Fruit fly (Drosophila melanogaster) whole organism, embryonic: ENCODE measurements around the gene ago.

Source experiments
- ATbp ChIP-seq: fragments of 200-800 bp; sonication (Bioruptor generic); optimal IDR thresholded peaks from 2 replicates; lab custom pipeline; 2017; ENCODE audit warnings: missing biosample characterization, mild to moderate bottlenecking, missing genetic modification characterization, missing genetic modification reagents
- CG10209 ChIP-seq: fragments of 200-800 bp; sonication (Bioruptor generic); optimal IDR thresholded peaks from 3 replicates; lab custom pipeline; 2017; ENCODE audit warnings: missing biosample characterization, mild to moderate bottlenecking, missing genetic modification characterization, missing genetic modification reagents
- CG10267 ChIP-seq: fragments of 200-800 bp; sonication (Bioruptor generic); optimal IDR thresholded peaks from 2 replicates; lab custom pipeline; 2018; ENCODE audit warnings: missing biosample characterization, mild to moderate bottlenecking, missing genetic modification characterization, moderate library complexity
- CG10979 ChIP-seq: fragments of 200-800 bp; sonication (Bioruptor generic); optimal IDR thresholded peaks from 2 replicates; lab custom pipeline; 2018; ENCODE audit warnings: missing biosample characterization, mild to moderate bottlenecking, missing genetic modification characterization, moderate library complexity
- CG1233 ChIP-seq: fragments of 200-800 bp; sonication (Bioruptor generic); optimal IDR thresholded peaks from 4 replicates; lab custom pipeline; 2018; ENCODE audit warnings: missing biosample characterization, mild to moderate bottlenecking, missing genetic modification characterization
- CG13424 ChIP-seq: fragments of 200-800 bp; sonication (Bioruptor generic); optimal IDR thresholded peaks from 2 replicates; lab custom pipeline; 2019; ENCODE audit warnings: missing biosample characterization, mild to moderate bottlenecking, missing genetic modification characterization, moderate library complexity
- CG15011 ChIP-seq: fragments of 200-800 bp; sonication (Bioruptor generic); optimal IDR thresholded peaks from 3 replicates; lab custom pipeline; 2018; ENCODE audit warnings: missing biosample characterization, mild to moderate bottlenecking, missing genetic modification characterization
- CG1529 ChIP-seq: fragments of 200-800 bp; sonication (Bioruptor generic); optimal IDR thresholded peaks from 3 replicates; lab custom pipeline; 2018; ENCODE audit warnings: missing biosample characterization, missing genetic modification characterization
- CG16863 ChIP-seq: fragments of 200-800 bp; sonication (Bioruptor generic); optimal IDR thresholded peaks from 3 replicates; lab custom pipeline; 2016; ENCODE audit warnings: missing biosample characterization, missing genetic modification characterization
- CG18619 ChIP-seq: fragments of 200-800 bp; sonication (Bioruptor generic); optimal IDR thresholded peaks from 3 replicates; lab custom pipeline; 2017; ENCODE audit warnings: missing biosample characterization, mild to moderate bottlenecking, missing genetic modification characterization
- CG2120 ChIP-seq: fragments of 200-800 bp; sonication (Bioruptor generic); optimal IDR thresholded peaks from 3 replicates; lab custom pipeline; 2016; ENCODE audit warnings: missing biosample characterization, missing genetic modification characterization
- CG2712 ChIP-seq: fragments of 200-800 bp; optimal IDR thresholded peaks from 3 replicates; lab custom pipeline; 2019; ENCODE audit warnings: missing biosample characterization, mild to moderate bottlenecking, missing genetic modification characterization, moderate library complexity
- CG2875 ChIP-seq: fragments of 200-800 bp; sonication (Bioruptor generic); optimal IDR thresholded peaks from 2 replicates; lab custom pipeline; 2017; ENCODE audit warnings: missing biosample characterization, mild to moderate bottlenecking, missing genetic modification characterization, missing genetic modification reagents
- CG30403 ChIP-seq: fragments of 200-800 bp; sonication (Bioruptor generic); optimal IDR thresholded peaks from 3 replicates; lab custom pipeline; 2016; ENCODE audit warnings: missing biosample characterization, missing genetic modification characterization
- CG32772 ChIP-seq: fragments of 200-800 bp; sonication (Bioruptor generic); IDR thresholded peaks from 2 replicates; pipeline ENCODE4 v1.3.6; 2022; ENCODE audit warnings: missing biosample characterization, missing genetic modification characterization
- CG33557 ChIP-seq: fragments of 200-800 bp; sonication (Bioruptor generic); optimal IDR thresholded peaks from 2 replicates; lab custom pipeline; 2019; ENCODE audit warnings: missing biosample characterization, mild to moderate bottlenecking, missing genetic modification characterization, moderate library complexity
- CG6254 ChIP-seq: fragments of 200-800 bp; sonication (Bioruptor generic); optimal IDR thresholded peaks from 3 replicates; lab custom pipeline; 2017; ENCODE audit warnings: mild to moderate bottlenecking, missing biosample characterization, missing genetic modification reagents, missing genetic modification characterization
- CG6689 ChIP-seq: fragments of 200-800 bp; sonication (Bioruptor generic); IDR thresholded peaks from 2 replicates; pipeline ENCODE4 v1.3.6; 2022; ENCODE audit warnings: missing biosample characterization, missing genetic modification characterization
- CG6813 ChIP-seq: fragments of 200-800 bp; sonication (Bioruptor generic); optimal IDR thresholded peaks from 2 replicates; lab custom pipeline; 2017; ENCODE audit warnings: missing biosample characterization, missing genetic modification characterization, mild to moderate bottlenecking, moderate library complexity, missing genetic modification reagents
- CG7745 ChIP-seq: fragments of 200-800 bp; sonication (Bioruptor generic); optimal IDR thresholded peaks from 2 replicates; lab custom pipeline; 2018; ENCODE audit warnings: missing biosample characterization, mild to moderate bottlenecking, missing genetic modification characterization, moderate library complexity
- Camta ChIP-seq: fragments of 200-800 bp; sonication (Bioruptor generic); optimal IDR thresholded peaks from 2 replicates; lab custom pipeline; 2016; ENCODE audit warnings: missing biosample characterization, missing genetic modification characterization
- Elba2 ChIP-seq: fragments of 200-800 bp; sonication (Bioruptor generic); optimal IDR thresholded peaks from 3 replicates; lab custom pipeline; 2016; ENCODE audit warnings: missing biosample characterization, missing genetic modification characterization
- Kr ChIP-seq: fragments of 200-800 bp; sonication (Bioruptor generic); optimal IDR thresholded peaks from 2 replicates; lab custom pipeline; 2017; ENCODE audit warnings: missing biosample characterization, mild to moderate bottlenecking, missing genetic modification characterization
- Lhr ChIP-seq: fragments of 200-800 bp; sonication (Bioruptor generic); optimal IDR thresholded peaks from 3 replicates; lab custom pipeline; 2017; ENCODE audit warnings: mild to moderate bottlenecking, missing biosample characterization, missing genetic modification reagents, missing genetic modification characterization
- Meics ChIP-seq: fragments of 200-800 bp; sonication (Bioruptor generic); optimal IDR thresholded peaks from 2 replicates; lab custom pipeline; 2017; ENCODE audit warnings: missing biosample characterization, mild to moderate bottlenecking, missing genetic modification characterization
- Myb ChIP-seq: fragments of 200-800 bp; sonication (Bioruptor generic); optimal IDR thresholded peaks from 2 replicates; lab custom pipeline; 2016; ENCODE audit warnings: missing biosample characterization, missing genetic modification characterization
- Pdp1 ChIP-seq, 2 experiments: fragments of 200-800 bp; sonication (Bioruptor generic); optimal IDR thresholded peaks; 3 replicates each; lab custom pipeline; 2016; ENCODE audit warnings: missing biosample characterization in 2 of 2, missing genetic modification characterization in 2 of 2, mild to moderate bottlenecking in 1 of 2, moderate library complexity in 1 of 2
- Rfx ChIP-seq: fragments of 200-800 bp; sonication (Bioruptor generic); IDR thresholded peaks from 2 replicates; pipeline ENCODE4 v1.3.6; 2022; ENCODE audit warnings: missing biosample characterization, missing genetic modification characterization
- Stat92E ChIP-seq, 3 experiments: fragments of >200 bp in 2 of 3; fragments of 200-800 bp in 1 of 3; sonication (Bioruptor generic) in 1 of 3; optimal IDR thresholded peaks; 2 replicates each; lab custom pipeline; 2017 to 2019; ENCODE audit warnings: missing biosample characterization in 3 of 3, missing genetic modification characterization in 3 of 3, mild to moderate bottlenecking in 1 of 3, moderate library complexity in 1 of 3
- bsh ChIP-seq, 2 experiments: fragments of 200-800 bp; sonication (Bioruptor generic); optimal IDR thresholded peaks; 2 replicates each; lab custom pipeline; 2017 to 2018; ENCODE audit warnings: mild to moderate bottlenecking in 2 of 2, missing biosample characterization in 2 of 2, missing genetic modification characterization in 2 of 2, moderate library complexity in 1 of 2
- chif ChIP-seq, 2 experiments: fragments of 200-800 bp; sonication (Bioruptor generic); optimal IDR thresholded peaks; 3 replicates each; lab custom pipeline; 2016; ENCODE audit warnings: missing biosample characterization in 2 of 2, missing genetic modification characterization in 2 of 2
- chm ChIP-seq: fragments of 200-800 bp; sonication (Bioruptor generic); IDR thresholded peaks from 2 replicates; pipeline ENCODE4 v1.3.6; 2022; ENCODE audit warnings: missing biosample characterization, missing genetic modification characterization
- da ChIP-seq: fragments of 200-800 bp; sonication (Bioruptor generic); optimal IDR thresholded peaks from 2 replicates; lab custom pipeline; 2016; ENCODE audit warnings: missing biosample characterization, missing genetic modification characterization
- dmrt99B ChIP-seq: fragments of 200-800 bp; sonication (Bioruptor generic); optimal IDR thresholded peaks from 2 replicates; lab custom pipeline; 2018; ENCODE audit warnings: missing biosample characterization, mild to moderate bottlenecking, missing genetic modification characterization, moderate library complexity
- dpn ChIP-seq, 2 experiments: fragments of 200-800 bp; sonication (Bioruptor generic); optimal IDR thresholded peaks; 3 replicates each; lab custom pipeline; 2016; ENCODE audit warnings: missing biosample characterization in 2 of 2, missing genetic modification characterization in 2 of 2
- fd102C ChIP-seq: fragments of 200-800 bp; sonication (Bioruptor generic); optimal IDR thresholded peaks from 2 replicates; lab custom pipeline; 2018; ENCODE audit warnings: missing biosample characterization, mild to moderate bottlenecking, missing genetic modification characterization, moderate library complexity
- fd64A ChIP-seq: fragments of 200-800 bp; sonication (Bioruptor generic); optimal IDR thresholded peaks from 3 replicates; lab custom pipeline; 2018; ENCODE audit warnings: missing biosample characterization, mild to moderate bottlenecking, missing genetic modification characterization
- gfzf ChIP-seq: fragments of 200-800 bp; sonication (Bioruptor generic); optimal IDR thresholded peaks from 2 replicates; lab custom pipeline; 2016; ENCODE audit warnings: missing biosample characterization, mild to moderate bottlenecking, missing genetic modification characterization, moderate library complexity
- ken ChIP-seq: fragments of 200-800 bp; sonication (Bioruptor generic); IDR thresholded peaks from 3 replicates; pipeline ENCODE4 v1.3.6; 2022; ENCODE audit warnings: missing biosample characterization, missing genetic modification characterization
- kni ChIP-seq: fragments of 200-800 bp; sonication (Bioruptor generic); optimal IDR thresholded peaks from 3 replicates; lab custom pipeline; 2017; ENCODE audit warnings: mild to moderate bottlenecking, missing biosample characterization, missing genetic modification reagents, missing genetic modification characterization
- lola ChIP-seq, 3 experiments: fragments of >200 bp in 2 of 3; fragments of 200-800 bp in 1 of 3; sonication (Bioruptor generic) in 1 of 3; optimal IDR thresholded peaks; 2 replicates each; lab custom pipeline; 2017 to 2019; ENCODE audit warnings: missing biosample characterization in 3 of 3, missing genetic modification characterization in 3 of 3, mild to moderate bottlenecking in 1 of 3, moderate library complexity in 1 of 3
- onecut ChIP-seq: fragments of 200-800 bp; sonication (Bioruptor generic); IDR thresholded peaks from 2 replicates; pipeline ENCODE4 v1.3.6; 2022; ENCODE audit warnings: missing biosample characterization, missing genetic modification characterization
- org-1 ChIP-seq: fragments of 200-800 bp; sonication (Bioruptor generic); optimal IDR thresholded peaks from 2 replicates; lab custom pipeline; 2017; ENCODE audit warnings: missing biosample characterization, missing genetic modification characterization
- sc ChIP-seq, 3 experiments: fragments of >200 bp in 2 of 3; fragments of 200-800 bp in 1 of 3; sonication (Bioruptor generic) in 1 of 3; optimal IDR thresholded peaks; 2 replicates in 2 of 3; 3 replicates in 1 of 3; lab custom pipeline; 2017; ENCODE audit warnings: mild to moderate bottlenecking in 1 of 3, missing biosample characterization in 1 of 3, missing genetic modification characterization in 1 of 3, missing genetic modification reagents in 1 of 3
- sens ChIP-seq: fragments of 200-800 bp; sonication (Bioruptor generic); peaks from one replicate; lab custom pipeline; 2016; ENCODE audit warnings: missing biosample characterization, missing genetic modification characterization
- vvl ChIP-seq: fragments of 200-800 bp; sonication (Bioruptor generic); IDR thresholded peaks from 2 replicates; pipeline ENCODE4 v1.3.6; 2022; ENCODE audit warnings: missing biosample characterization, missing genetic modification characterization
- zen ChIP-seq: fragments of 200-800 bp; sonication (Bioruptor generic); optimal IDR thresholded peaks from 3 replicates; lab custom pipeline; 2018; ENCODE audit warnings: missing biosample characterization, mild to moderate bottlenecking, missing genetic modification characterization, moderate library complexity

ago gene

DNA sequence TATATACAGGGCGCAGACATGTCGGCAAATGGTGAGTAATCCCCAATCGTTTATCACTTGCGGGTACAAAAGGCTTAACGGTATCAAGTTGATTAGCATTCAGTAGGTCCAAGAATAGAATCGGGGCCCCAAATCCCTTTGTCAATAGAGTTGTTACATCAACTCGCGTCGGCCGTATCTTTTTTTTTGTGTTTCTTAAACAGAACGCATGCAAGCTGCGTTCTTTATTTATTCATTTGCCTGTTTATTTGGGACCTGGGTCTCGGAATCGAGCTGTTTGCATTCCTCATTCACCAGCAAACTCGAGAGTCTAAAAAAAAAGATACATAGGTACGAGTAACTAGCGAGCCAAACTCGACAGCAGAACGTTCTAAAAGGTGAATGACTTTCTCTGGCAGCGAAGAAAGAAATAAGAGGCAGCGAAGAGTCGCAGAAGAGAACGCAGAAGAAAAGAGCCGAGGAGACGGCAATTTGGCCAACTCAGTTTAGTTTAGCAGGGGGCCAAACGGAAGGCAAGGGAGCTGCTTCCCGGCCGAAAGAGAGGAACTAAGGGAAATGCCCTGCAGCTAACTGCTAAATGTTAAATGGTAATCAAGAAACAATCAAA, 18.2 kb upstream of the ago start (continued):
- peak; percentile 9 for TF ChIP-seq org-1 (GFP tag; lab: Kevin White, UChicago)
- TF ChIP-seq fd64A (GFP tag; lab: Kevin White, UChicago): no peak
- no peak for TF ChIP-seq Rfx (GFP tag; lab: Robert Waterston, UW)
- peak; percentile 23 for TF ChIP-seq CG2712 (tag; lab: Kevin White, UChicago)
- peak; percentile 59 for TF ChIP-seq CG33557 (GFP tag; lab: Kevin White, UChicago)
- no peak for TF ChIP-seq Camta (GFP tag; lab: Kevin White, UChicago)
- TF ChIP-seq CG32772 (GFP tag; lab: Robert Waterston, UW): no peak
- TF ChIP-seq CG1233 (GFP tag; lab: Kevin White, UChicago): peak; percentile 33
- peak; percentile 86 for TF ChIP-seq sens
- TF ChIP-seq CG16863 (GFP tag; lab: Kevin White, UChicago): peak; percentile 2
- TF ChIP-seq CG1529: peak; percentile 30
- no peak for TF ChIP-seq da (GFP tag; lab: Kevin White, UChicago)
- peak in 1 of 2 experiments; percentile 6 for TF ChIP-seq chif (GFP tag; optimal IDR thresholded peaks at IDR 0.05; lab: Kevin White, UChicago)
- TF ChIP-seq kni: peak; percentile 92
- TF ChIP-seq CG13424: peak; percentile 13
- TF ChIP-seq Lhr: peak; percentile 30
- no peak for TF ChIP-seq Elba2
- TF ChIP-seq lola (GFP tag; optimal IDR thresholded peaks at IDR 0.05; lab: Kevin White, UChicago): peak in 1 of 3 experiments; percentile 31
- peak; percentile 69 for TF ChIP-seq CG6813 (GFP tag; lab: Kevin White, UChicago)
- TF ChIP-seq onecut (GFP tag; lab: Robert Waterston, UW): peak; percentile 31; the same call in 1 of the 2 replicates
- 0 out of 2 replicates have a peak, but pooled peaks have one; percentile 14 for TF ChIP-seq CG6689
- no peak for TF ChIP-seq gfzf (GFP tag; lab: Kevin White, UChicago)
- TF ChIP-seq fd102C (GFP tag; lab: Kevin White, UChicago): peak; percentile 15
- peak; percentile 64 for TF ChIP-seq CG2875
- TF ChIP-seq zen (tag; lab: Kevin White, UChicago): peak; percentile 13
- TF ChIP-seq CG10979 (tag; lab: Kevin White, UChicago): peak; percentile 38
- TF ChIP-seq CG15011 (GFP tag; lab: Kevin White, UChicago): peak; percentile 2
- peak; percentile 28 for TF ChIP-seq CG6254 (GFP tag; lab: Kevin White, UChicago)
- no peak for TF ChIP-seq Meics (GFP tag; lab: Kevin White, UChicago)
- peak; percentile 14 for TF ChIP-seq CG18619 (GFP tag; lab: Kevin White, UChicago)
- TF ChIP-seq Stat92E (GFP tag; optimal IDR thresholded peaks at IDR 0.05; lab: Kevin White, UChicago): peak in 1 of 3 experiments; percentile 27
- TF ChIP-seq vvl (GFP tag; lab: Robert Waterston, UW): peak; percentile 49; the same call in 1 of the 2 replicates
- peak in 1 of 2 experiments; percentile 33 for TF ChIP-seq Pdp1 (GFP tag; optimal IDR thresholded peaks at IDR 0.05; lab: Kevin White, UChicago)
- TF ChIP-seq CG7745 (tag; lab: Kevin White, UChicago): peak; percentile 43
- TF ChIP-seq CG2120 (GFP tag; lab: Kevin White, UChicago): no peak
- peak in 1 of 2 experiments; percentile 68 for TF ChIP-seq bsh (GFP tag; optimal IDR thresholded peaks at IDR 0.05; lab: Kevin White, UChicago)
- peak; percentile 36 for TF ChIP-seq CG10209 (GFP tag; lab: Kevin White, UChicago)
- no peak for TF ChIP-seq CG30403 (GFP tag; lab: Kevin White, UChicago)
- TF ChIP-seq Myb (GFP tag; lab: Kevin White, UChicago): no peak
- peak; percentile 62 for TF ChIP-seq ATbp (GFP tag; lab: Kevin White, UChicago)
- TF ChIP-seq CG10267 (tag; lab: Kevin White, UChicago): peak; percentile 20
- no peak for TF ChIP-seq dmrt99B (tag; lab: Kevin White, UChicago)
- no peak for TF ChIP-seq dpn (GFP tag; optimal IDR thresholded peaks at IDR 0.05; lab: Kevin White, UChicago)
- TF ChIP-seq chm (GFP tag; lab: Robert Waterston, UW): peak; percentile 62; the same call in 1 of the 2 replicates
- TF ChIP-seq Kr (GFP tag; lab: Kevin White, UChicago): peak; percentile 45
- TF ChIP-seq ken: no peak
- TF ChIP-seq sc (optimal IDR thresholded peaks at IDR 0.05; lab: Kevin White, UChicago): no peak
- TF ChIP-seq sc (GFP tag; optimal IDR thresholded peaks at IDR 0.05; lab: Kevin White, UChicago): no peak
